Worm (Caenorhabditis elegans): ENCODE data around the gene ser-2.

DNA sequence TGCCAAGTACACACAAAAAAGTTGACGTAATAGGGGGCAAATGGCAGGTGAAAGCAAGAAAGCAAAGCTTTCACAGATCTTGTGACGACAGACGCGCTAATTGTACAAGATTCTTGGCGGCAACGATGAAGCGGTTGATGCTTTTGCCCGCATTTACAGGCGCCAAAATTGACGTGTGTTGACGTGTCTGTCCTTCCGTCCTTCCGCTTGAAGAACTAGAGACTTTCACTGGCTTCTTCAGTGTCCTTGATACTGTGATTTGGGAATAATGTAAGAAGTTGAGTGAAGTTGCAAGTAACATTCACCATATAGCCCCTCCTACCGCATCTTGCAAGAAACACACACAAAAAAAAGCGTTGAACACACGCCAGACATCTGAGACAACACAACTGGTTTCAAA lies 19.0 kb downstream of the ser-2 start, which contains the start of gene jud-4:
- TF ChIP-seq rnt-1 (tag; optimal IDR thresholded peaks at IDR 0.05) (no peak), isw-1 (GFP tag; IDR thresholded peaks at IDR 0.05) (no peak)

Data from whole organism, L1 larva.